Worm (Caenorhabditis elegans) whole organism, late embryonic: ENCODE data around the gene dmsr-11.

ENCODE experiments used
- C08G9.2 ChIP-seq: sonication (generic microtip); optimal IDR thresholded peaks from 2 replicates; lab custom pipeline; 2016; ENCODE audit warnings: mild to moderate bottlenecking, missing genetic modification characterization, moderate library complexity, missing compliant biosample characterization
- C38D4.7 ChIP-seq: fragments of 200-800 bp; sonication (Bioruptor generic); optimal IDR thresholded peaks from 2 replicates; lab custom pipeline; 2018; ENCODE audit warnings: mild to moderate bottlenecking, missing genetic modification characterization, moderate library complexity, missing compliant biosample characterization
- F13H6.1 ChIP-seq: sonication (generic microtip); optimal IDR thresholded peaks from 2 replicates; lab custom pipeline; 2016; ENCODE audit warnings: missing genetic modification characterization, missing compliant biosample characterization
- T23F11.4 ChIP-seq: fragments of 200-800 bp; sonication (Bioruptor generic); optimal IDR thresholded peaks from 2 replicates; lab custom pipeline; 2018; ENCODE audit warnings: mild to moderate bottlenecking, missing genetic modification characterization, missing compliant biosample characterization
- ahr-1 ChIP-seq: sonication (generic microtip); optimal IDR thresholded peaks from 2 replicates; lab custom pipeline; 2016; ENCODE audit warnings: missing genetic modification characterization, missing compliant biosample characterization
- ama-1 ChIP-seq: fragments of 150-350 bp; optimal IDR thresholded peaks from 2 replicates; lab custom pipeline; 2014
- ceh-18 ChIP-seq: sonication (generic microtip); optimal IDR thresholded peaks from 2 replicates; lab custom pipeline; 2016; ENCODE audit warnings: missing genetic modification characterization, missing compliant biosample characterization
- ceh-19 ChIP-seq: fragments of 200-800 bp; sonication (Bioruptor generic); optimal IDR thresholded peaks from 2 replicates; lab custom pipeline; 2018; ENCODE audit warnings: mild to moderate bottlenecking, missing genetic modification characterization, missing compliant biosample characterization
- ceh-2 ChIP-seq: sonication (generic microtip); optimal IDR thresholded peaks from 2 replicates; lab custom pipeline; 2016; ENCODE audit warnings: missing genotype, missing genetic modification characterization, missing compliant biosample characterization
- ceh-22 ChIP-seq: sonication (generic microtip); optimal IDR thresholded peaks from 2 replicates; lab custom pipeline; 2017; ENCODE audit warnings: missing biosample characterization, missing genetic modification characterization
- ceh-6 ChIP-seq: fragments of 200-800 bp; sonication (Bioruptor generic); optimal IDR thresholded peaks from 2 replicates; lab custom pipeline; 2018; ENCODE audit warnings: mild to moderate bottlenecking, missing genetic modification characterization, missing compliant biosample characterization
- dmd-4 ChIP-seq: sonication (generic microtip); optimal IDR thresholded peaks from 2 replicates; lab custom pipeline; 2016; ENCODE audit warnings: borderline replicate concordance, missing genetic modification characterization, missing compliant biosample characterization
- dve-1 ChIP-seq: sonication (generic microtip); optimal IDR thresholded peaks from 2 replicates; lab custom pipeline; 2017; ENCODE audit warnings: antibody characterized with exemption, mild to moderate bottlenecking, missing genetic modification characterization, missing compliant biosample characterization
- elt-2 ChIP-seq: sonication (generic microtip); optimal IDR thresholded peaks from 2 replicates; lab custom pipeline; 2016; ENCODE audit warnings: missing genetic modification reagents, missing genetic modification characterization, missing compliant biosample characterization
- elt-4 ChIP-seq: sonication (generic microtip); optimal IDR thresholded peaks from 2 replicates; lab custom pipeline; 2016; ENCODE audit warnings: missing genetic modification characterization, missing compliant biosample characterization
- eyg-1 ChIP-seq: sonication (generic microtip); optimal IDR thresholded peaks from 2 replicates; lab custom pipeline; 2016; ENCODE audit warnings: missing genotype, missing genetic modification characterization, missing compliant biosample characterization
- fax-1 ChIP-seq: sonication (generic microtip); optimal IDR thresholded peaks from 2 replicates; lab custom pipeline; 2016; ENCODE audit warnings: missing genotype, missing genetic modification characterization, missing compliant biosample characterization
- fkh-10 ChIP-seq: fragments of 150-350 bp; optimal IDR thresholded peaks from 2 replicates; lab custom pipeline; 2014; ENCODE audit warnings: missing biosample characterization, missing genetic modification reagents, missing genetic modification characterization
- hlh-13 ChIP-seq: fragments of 200-800 bp; sonication (Bioruptor generic); optimal IDR thresholded peaks from 2 replicates; lab custom pipeline; 2018; ENCODE audit warnings: mild to moderate bottlenecking, missing genetic modification characterization, missing compliant biosample characterization
- hlh-15 ChIP-seq: sonication (generic microtip); optimal IDR thresholded peaks from 2 replicates; lab custom pipeline; 2016; ENCODE audit warnings: missing genetic modification characterization, missing compliant biosample characterization
- hlh-6 ChIP-seq: sonication (generic microtip); optimal IDR thresholded peaks from 2 replicates; lab custom pipeline; 2016; ENCODE audit warnings: missing genotype, missing genetic modification characterization, missing compliant biosample characterization
- lin-11 ChIP-seq: fragments of 200-800 bp; sonication (Bioruptor generic); optimal IDR thresholded peaks from 2 replicates; lab custom pipeline; 2018; ENCODE audit warnings: mild to moderate bottlenecking, missing genetic modification characterization, missing compliant biosample characterization
- madf-2 ChIP-seq: sonication (generic microtip); optimal IDR thresholded peaks from 2 replicates; lab custom pipeline; 2017; ENCODE audit warnings: missing genetic modification characterization, missing compliant biosample characterization
- nfya-1 ChIP-seq: sonication (generic microtip); optimal IDR thresholded peaks from 2 replicates; lab custom pipeline; 2017; ENCODE audit warnings: missing genetic modification characterization, mild to moderate bottlenecking, missing compliant biosample characterization, antibody characterized with exemption, moderate library complexity
- nhr-11 ChIP-seq: fragments of 150-350 bp; optimal IDR thresholded peaks from 2 replicates; lab custom pipeline; 2014; ENCODE audit warnings: missing biosample characterization, missing genetic modification characterization
- npax-4 ChIP-seq: sonication (generic microtip); optimal IDR thresholded peaks from 2 replicates; lab custom pipeline; 2016; ENCODE audit warnings: missing genetic modification characterization, missing compliant biosample characterization
- pha-2 ChIP-seq: sonication (generic microtip); optimal IDR thresholded peaks from 2 replicates; lab custom pipeline; 2017; ENCODE audit warnings: mild to moderate bottlenecking, missing genetic modification characterization, missing compliant biosample characterization
- pros-1 ChIP-seq: fragments of 150-350 bp; optimal IDR thresholded peaks from 2 replicates; lab custom pipeline; 2014; ENCODE audit warnings: missing biosample characterization, missing genetic modification reagents, missing genetic modification characterization
- rnt-1 ChIP-seq: sonication (generic microtip); optimal IDR thresholded peaks from 2 replicates; lab custom pipeline; 2016; ENCODE audit warnings: missing genetic modification characterization, missing compliant biosample characterization
- syd-9 ChIP-seq: sonication (generic microtip); optimal IDR thresholded peaks from 2 replicates; lab custom pipeline; 2016; ENCODE audit warnings: mild to moderate bottlenecking, missing genetic modification characterization, moderate library complexity, missing compliant biosample characterization
- tbx-7 ChIP-seq: sonication (generic microtip); optimal IDR thresholded peaks from 2 replicates; lab custom pipeline; 2016; ENCODE audit warnings: missing genotype, missing genetic modification characterization, missing compliant biosample characterization
- ttx-3 ChIP-seq: sonication (generic microtip); optimal IDR thresholded peaks from 2 replicates; lab custom pipeline; 2016; ENCODE audit warnings: missing genetic modification reagents, missing genetic modification characterization, missing compliant biosample characterization
- unc-3 ChIP-seq, 2 experiments: fragments of 200-800 bp in 1 of 2; sonication (Bioruptor generic) in 1 of 2; sonication (generic microtip) in 1 of 2; conservative IDR thresholded peaks in 1 of 2; optimal IDR thresholded peaks in 1 of 2; 2 replicates each; pipeline versions ENCODE4 v1.3.6 to Lab custom; 2016 to 2022; ENCODE audit warnings: missing compliant biosample characterization in 2 of 2, missing genetic modification characterization in 2 of 2, missing genetic modification reagents in 1 of 2
- unc-86 ChIP-seq: sonication (generic microtip); optimal IDR thresholded peaks from 2 replicates; lab custom pipeline; 2016; ENCODE audit warnings: missing genetic modification characterization, missing compliant biosample characterization
- zip-5 ChIP-seq: sonication (generic microtip); optimal IDR thresholded peaks from 2 replicates; lab custom pipeline; 2016; ENCODE audit warnings: missing genetic modification characterization, missing compliant biosample characterization

Gene dmsr-11

ce11 chrV:6823432-6823831, 19.5 kb upstream of the dmsr-11 start:
- TF ChIP-seq elt-2 (tag; lab: Kevin White, UChicago) (peak; percentile 85), hlh-6 (tag; lab: Kevin White, UChicago) (no peak)

DNA sequence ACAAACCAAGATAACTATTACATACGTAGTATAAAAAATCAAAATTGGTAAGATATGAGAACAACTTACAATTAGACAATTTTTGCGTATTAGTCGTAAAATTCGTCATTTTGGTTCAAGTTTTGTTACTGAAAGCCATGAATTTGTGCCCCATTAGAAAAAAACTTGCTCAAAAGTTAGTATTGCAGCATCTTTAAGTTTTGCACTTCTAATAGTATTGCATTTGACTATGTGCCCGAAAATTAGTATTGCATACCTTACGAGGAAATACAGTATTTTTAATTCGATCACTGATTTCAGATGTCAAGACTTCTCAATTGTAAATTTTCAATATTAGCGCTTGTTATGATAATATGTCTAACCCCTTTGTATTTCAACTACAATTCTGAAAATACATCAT, 17.6 kb upstream of the dmsr-11 start, which contains the start of gene T15B7.8:
Gene T15B7.8, plus strand, starts transcription at position 301 of the 400 bp plus-strand sequence.
- no peak for TF ChIP-seq zip-5
- no peak for TF ChIP-seq fkh-10 (GFP tag; lab: Kevin White, UChicago)
- TF ChIP-seq fax-1 (tag; lab: Kevin White, UChicago): no peak
- no peak for TF ChIP-seq elt-2 (tag; lab: Kevin White, UChicago)
- no peak for TF ChIP-seq ceh-6 (GFP tag; lab: Kevin White, UChicago)
- TF ChIP-seq unc-3 (GFP tag; conservative IDR thresholded peaks at IDR 0.05; lab: Robert Waterston, UW): no peak
- TF ChIP-seq unc-3 (tag; optimal IDR thresholded peaks at IDR 0.05; lab: Kevin White, UChicago): no peak
- TF ChIP-seq npax-4 (tag; lab: Kevin White, UChicago): no peak
- no peak for TF ChIP-seq C38D4.7 (GFP tag; lab: Kevin White, UChicago)
- no peak for TF ChIP-seq ttx-3
- no peak for TF ChIP-seq elt-4
- TF ChIP-seq eyg-1 (tag; lab: Kevin White, UChicago): no peak
- TF ChIP-seq F13H6.1 (tag; lab: Kevin White, UChicago): no peak
- no peak for TF ChIP-seq ceh-2

DNA sequence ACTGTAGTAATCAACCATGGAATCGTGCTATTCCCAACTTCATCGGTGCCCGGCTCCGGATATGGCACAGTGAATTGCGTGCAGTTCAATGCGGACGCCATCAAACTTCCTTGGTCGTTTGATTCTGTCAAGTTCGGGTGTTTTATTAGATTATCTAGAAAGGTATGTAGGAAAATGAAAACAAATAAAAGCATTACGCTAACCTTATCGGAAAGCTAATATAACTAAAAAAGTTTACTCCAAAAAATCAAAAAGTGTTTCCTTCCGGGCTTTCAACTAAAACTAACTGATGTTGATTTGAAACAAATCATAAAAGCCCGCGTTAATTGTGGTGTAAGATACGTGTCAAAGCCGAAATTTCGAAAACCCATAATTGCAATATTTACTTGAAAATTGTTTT, 15.9 kb upstream of the dmsr-11 start, which contains the start of gene dmsr-13:
Gene dmsr-13, minus strand, starts transcription at position 101 of the 400 bp plus-strand sequence.
- no peak for TF ChIP-seq npax-4 (tag; lab: Kevin White, UChicago)
- no peak for TF ChIP-seq unc-86
- no peak for TF ChIP-seq syd-9 (tag; lab: Kevin White, UChicago)
- no peak for TF ChIP-seq dve-1 (tag; lab: Kevin White, UChicago)
- TF ChIP-seq hlh-15 (tag; lab: Kevin White, UChicago): no peak
- no peak for TF ChIP-seq ceh-18
- no peak for TF ChIP-seq ceh-19 (GFP tag; lab: Kevin White, UChicago)
- no peak for TF ChIP-seq tbx-7 (tag; lab: Kevin White, UChicago)

DNA sequence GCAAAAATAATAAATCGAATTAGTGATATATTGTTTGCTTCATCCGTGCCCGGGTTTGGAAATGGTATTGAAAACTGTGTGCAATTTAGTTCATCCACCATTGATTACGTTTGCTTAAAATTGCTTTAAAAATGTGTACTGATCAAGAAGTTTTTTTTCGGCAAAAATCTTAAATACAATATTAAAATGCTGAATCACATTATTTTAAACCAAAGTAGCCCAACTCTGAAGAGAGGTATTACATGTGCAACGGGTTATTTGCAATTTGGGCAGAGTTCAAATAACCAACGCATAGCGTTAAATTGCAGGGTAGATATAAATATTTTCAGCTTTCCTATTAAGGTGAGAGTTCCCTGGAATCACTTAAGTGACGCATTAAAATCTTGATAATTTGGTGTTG, 13.3 kb upstream of the dmsr-11 start, which contains the start of gene dmsr-14:
Gene dmsr-14, minus strand, starts transcription at position 101 of the 400 bp plus-strand sequence.
- TF ChIP-seq C08G9.2 (tag; lab: Kevin White, UChicago) (no peak), pros-1 (tag; lab: Kevin White, UChicago) (no peak), ahr-1 (tag; lab: Kevin White, UChicago) (no peak), eyg-1 (tag; lab: Kevin White, UChicago) (no peak), elt-2 (tag; lab: Kevin White, UChicago) (no peak), rnt-1 (tag; lab: Kevin White, UChicago) (no peak), nhr-11 (tag; lab: Kevin White, UChicago) (no peak), ceh-22 (tag; lab: Kevin White, UChicago) (no peak), ama-1 (lab: Kevin White, UChicago) (no peak), ceh-6 (GFP tag; lab: Kevin White, UChicago) (no peak), nfya-1 (no peak), tbx-7 (tag; lab: Kevin White, UChicago) (no peak), madf-2 (tag; lab: Kevin White, UChicago) (no peak), ttx-3 (no peak), hlh-13 (no peak)

- TF ChIP-seq pha-2 (tag; lab: Kevin White, UChicago) (no peak), ceh-19 (GFP tag; lab: Kevin White, UChicago) (no peak), T23F11.4 (GFP tag; lab: Kevin White, UChicago) (no peak), dmd-4 (tag; lab: Kevin White, UChicago) (no peak), madf-2 (tag; lab: Kevin White, UChicago) (no peak), lin-11 (no peak)
Observed at ce11 chrV:6813862-6814261, 10.0 kb upstream of the dmsr-11 start.
